Fruit fly (Drosophila melanogaster) whole organism, adult: ENCODE measurements around the gene Pi3K68D.

Experiments used
- CG11617 ChIP-seq: fragments of 200-800 bp; sonication (Bioruptor generic); optimal IDR thresholded peaks from 2 replicates; lab custom pipeline; 2017; ENCODE audit warnings: mild to moderate bottlenecking, missing biosample characterization, missing genetic modification reagents, missing genetic modification characterization
- CG12768 ChIP-seq: fragments of 200-800 bp; sonication (Bioruptor generic); optimal IDR thresholded peaks from 2 replicates; lab custom pipeline; 2017; ENCODE audit warnings: missing biosample characterization, missing genetic modification characterization, mild to moderate bottlenecking, moderate library complexity, missing genetic modification reagents
- CG14711 ChIP-seq: fragments of 200-800 bp; sonication (Bioruptor generic); optimal IDR thresholded peaks from 2 replicates; lab custom pipeline; 2018; ENCODE audit warnings: missing biosample characterization, mild to moderate bottlenecking, missing genetic modification characterization, moderate library complexity
- CG1620 ChIP-seq: fragments of 200-800 bp; sonication (Bioruptor generic); optimal IDR thresholded peaks from 2 replicates; lab custom pipeline; 2016; ENCODE audit warnings: missing biosample characterization, missing genetic modification characterization
- CG33017 ChIP-seq: fragments of 200-800 bp; sonication (Bioruptor generic); optimal IDR thresholded peaks from 2 replicates; lab custom pipeline; 2018; ENCODE audit warnings: missing biosample characterization, mild to moderate bottlenecking, missing genetic modification characterization, moderate library complexity
- CG5204 ChIP-seq: fragments of 200-800 bp; sonication (Bioruptor generic); optimal IDR thresholded peaks from 2 replicates; lab custom pipeline; 2016; ENCODE audit warnings: missing biosample characterization, missing genetic modification characterization
- CG7045 ChIP-seq: fragments of 200-800 bp; sonication (Bioruptor generic); optimal IDR thresholded peaks from 2 replicates; lab custom pipeline; 2017; ENCODE audit warnings: missing biosample characterization, mild to moderate bottlenecking, missing genetic modification characterization
- CG7101 ChIP-seq: fragments of 200-800 bp; sonication (Bioruptor generic); optimal IDR thresholded peaks from 2 replicates; lab custom pipeline; 2018; ENCODE audit warnings: missing biosample characterization, mild to moderate bottlenecking, missing genetic modification characterization, moderate library complexity
- Clk ChIP-seq: fragments of 200-800 bp; sonication (Bioruptor generic); optimal IDR thresholded peaks from 2 replicates; lab custom pipeline; 2017; ENCODE audit warnings: missing biosample characterization, missing genetic modification characterization
- Crg-1 ChIP-seq: fragments of 200-800 bp; sonication (Bioruptor generic); optimal IDR thresholded peaks from 2 replicates; lab custom pipeline; 2016; ENCODE audit warnings: missing biosample characterization, missing genetic modification characterization
- Hr96 ChIP-seq: fragments of 200-800 bp; sonication (Bioruptor generic); optimal IDR thresholded peaks from 2 replicates; lab custom pipeline; 2016; ENCODE audit warnings: missing biosample characterization, missing genetic modification characterization
- Mnt ChIP-seq: fragments of 200-800 bp; sonication (Bioruptor generic); optimal IDR thresholded peaks from 2 replicates; lab custom pipeline; 2016; ENCODE audit warnings: missing biosample characterization, mild to moderate bottlenecking, missing genetic modification characterization
- bab1 ChIP-seq: fragments of 200-800 bp; sonication (Bioruptor generic); optimal IDR thresholded peaks from 3 replicates; lab custom pipeline; 2019; ENCODE audit warnings: missing biosample characterization, mild to moderate bottlenecking, missing genetic modification characterization, moderate library complexity
- cic ChIP-seq: fragments of 200-800 bp; sonication (Bioruptor generic); optimal IDR thresholded peaks from 2 replicates; lab custom pipeline; 2017; ENCODE audit warnings: missing biosample characterization, mild to moderate bottlenecking, missing genetic modification characterization, moderate library complexity
- cnc ChIP-seq, 2 experiments: fragments of >200 bp; optimal IDR thresholded peaks; 2 replicates each; lab custom pipeline; 2017
- kay ChIP-seq: fragments of 200-800 bp; sonication (Bioruptor generic); peaks from one replicate; lab custom pipeline; 2016; ENCODE audit warnings: missing biosample characterization, missing genetic modification characterization, borderline replicate concordance
- ovo ChIP-seq: fragments of 200-800 bp; sonication (Bioruptor generic); optimal IDR thresholded peaks from 2 replicates; lab custom pipeline; 2016; ENCODE audit warnings: missing biosample characterization, missing genetic modification characterization
- pad ChIP-seq: fragments of 200-800 bp; sonication (Bioruptor generic); optimal IDR thresholded peaks from 3 replicates; lab custom pipeline; 2017; ENCODE audit warnings: missing biosample characterization, missing genetic modification characterization, mild to moderate bottlenecking, moderate library complexity, missing genetic modification reagents
- tj ChIP-seq: fragments of 200-800 bp; sonication (Bioruptor generic); optimal IDR thresholded peaks from 3 replicates; lab custom pipeline; 2017; ENCODE audit warnings: missing biosample characterization, mild to moderate bottlenecking, missing genetic modification characterization, moderate library complexity
- toe ChIP-seq: fragments of 200-800 bp; sonication (Bioruptor generic); optimal IDR thresholded peaks from 2 replicates; lab custom pipeline; 2016; ENCODE audit warnings: missing biosample characterization, missing genetic modification characterization

The Pi3K68D gene

DNA sequence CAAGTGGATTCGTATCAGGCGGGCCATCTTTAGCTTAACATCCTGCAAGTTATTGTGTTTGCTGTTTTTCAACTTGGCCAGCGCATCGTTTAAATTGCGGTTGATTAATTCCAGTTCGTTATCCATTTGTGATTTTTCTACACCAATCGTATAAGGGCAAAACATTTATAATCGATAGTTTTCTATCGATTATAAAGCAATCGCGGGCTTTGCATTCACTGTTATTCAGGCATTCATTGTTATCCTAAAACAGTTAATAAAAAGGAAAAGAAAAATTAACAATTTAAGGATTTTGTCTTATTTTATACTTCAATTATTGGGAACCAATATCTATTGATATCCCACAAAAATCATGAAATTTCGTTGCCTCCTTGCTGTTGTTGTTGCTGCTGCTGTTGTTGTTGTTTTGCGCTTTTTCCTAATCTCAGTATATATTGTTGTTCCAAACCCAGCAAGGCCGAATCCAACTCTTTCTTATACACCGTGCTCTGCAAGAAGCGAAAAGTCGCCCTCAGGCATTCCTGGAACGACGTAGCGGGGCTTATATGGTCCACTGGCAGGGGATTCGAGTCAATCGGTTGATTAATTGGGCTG, 35.8 kb upstream of the Pi3K68D start, which contains the start of gene CG32095:
CG32095 (minus strand) TSS at position 173 of the 594 bp plus-strand sequence.
- TF ChIP-seq CG7101 (tag; lab: Kevin White, UChicago) (no peak), ovo (GFP tag; lab: Kevin White, UChicago) (no peak), CG33017 (tag; lab: Kevin White, UChicago) (no peak), CG1620 (GFP tag; lab: Kevin White, UChicago) (no peak), tj (GFP tag; lab: Kevin White, UChicago) (no peak), cic (no peak), Mnt (GFP tag; lab: Kevin White, UChicago) (no peak), kay (GFP tag; lab: Kevin White, UChicago) (no peak), CG7045 (GFP tag; lab: Kevin White, UChicago) (no peak), cnc (optimal IDR thresholded peaks at IDR 0.05; lab: Kevin White, UChicago) (no peak), Hr96 (GFP tag; lab: Kevin White, UChicago) (no peak)

DNA sequence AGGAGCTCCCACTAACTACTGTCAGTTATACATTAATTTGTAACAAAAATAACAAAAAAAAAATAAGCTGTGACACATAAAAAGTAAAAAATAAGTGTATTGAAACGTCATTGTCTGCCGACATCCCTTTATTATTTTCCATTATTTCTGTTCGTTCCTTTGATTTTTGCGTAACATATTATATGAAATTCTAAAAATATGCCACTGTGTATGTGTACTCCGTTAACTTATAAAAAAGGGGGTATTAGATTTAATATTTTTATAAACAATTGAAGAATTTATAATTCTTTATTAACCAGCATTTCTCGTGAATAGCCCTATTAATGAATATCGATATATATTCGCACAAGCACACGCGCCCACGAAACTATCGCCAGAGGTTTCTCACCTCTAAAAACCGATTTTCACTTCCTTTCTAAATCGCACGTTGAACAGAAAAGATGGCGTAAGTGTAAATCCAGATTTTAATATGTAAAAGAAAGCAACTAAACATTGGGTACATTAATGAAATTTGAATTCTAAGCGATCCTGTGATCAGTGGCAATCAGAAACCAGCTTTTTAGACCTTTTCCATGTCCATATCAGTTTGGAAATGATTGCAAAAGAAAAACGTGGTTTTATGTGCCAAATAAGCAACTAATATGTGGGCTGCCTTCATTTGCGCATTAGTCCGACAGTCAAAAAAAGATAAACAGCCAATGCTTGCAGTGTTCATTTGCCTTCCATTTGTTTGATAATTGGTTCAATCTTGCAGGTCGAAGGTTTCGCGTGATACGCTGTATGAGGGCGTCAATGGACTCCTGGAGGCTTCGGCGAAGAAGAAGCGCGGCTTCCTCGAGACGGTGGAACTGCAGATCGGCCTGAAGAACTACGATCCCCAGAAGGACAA, 32.9 kb upstream of the Pi3K68D start, which contains the start of gene RpL10Ab:
RpL10Ab (plus strand) TSS at position 406 of the 889 bp plus-strand sequence.
- TF ChIP-seq cnc (optimal IDR thresholded peaks at IDR 0.05; lab: Kevin White, UChicago) (no peak), Crg-1 (GFP tag; lab: Kevin White, UChicago) (no peak), CG1620 (GFP tag; lab: Kevin White, UChicago) (peak; percentile 77), ovo (GFP tag; lab: Kevin White, UChicago) (peak; percentile 51), kay (GFP tag; lab: Kevin White, UChicago) (peak; percentile 89), pad (peak; percentile 49), CG33017 (tag; lab: Kevin White, UChicago) (peak; percentile 58), cic (no peak), CG14711 (peak; percentile 40), bab1 (GFP tag; lab: Kevin White, UChicago) (peak; percentile 72), tj (GFP tag; lab: Kevin White, UChicago) (peak; percentile 26), CG12768 (GFP tag; lab: Kevin White, UChicago) (peak; percentile 38), Mnt (GFP tag; lab: Kevin White, UChicago) (peak; percentile 88), toe (GFP tag; lab: Kevin White, UChicago) (peak; percentile 60), Hr96 (GFP tag; lab: Kevin White, UChicago) (peak; percentile 50), CG7045 (GFP tag; lab: Kevin White, UChicago) (peak; percentile 15), CG11617 (GFP tag; lab: Kevin White, UChicago) (peak; percentile 73), CG7101 (tag; lab: Kevin White, UChicago) (peak; percentile 72), Clk (GFP tag; lab: Kevin White, UChicago) (no peak), CG5204 (GFP tag; lab: Kevin White, UChicago) (peak; percentile 24)

DNA sequence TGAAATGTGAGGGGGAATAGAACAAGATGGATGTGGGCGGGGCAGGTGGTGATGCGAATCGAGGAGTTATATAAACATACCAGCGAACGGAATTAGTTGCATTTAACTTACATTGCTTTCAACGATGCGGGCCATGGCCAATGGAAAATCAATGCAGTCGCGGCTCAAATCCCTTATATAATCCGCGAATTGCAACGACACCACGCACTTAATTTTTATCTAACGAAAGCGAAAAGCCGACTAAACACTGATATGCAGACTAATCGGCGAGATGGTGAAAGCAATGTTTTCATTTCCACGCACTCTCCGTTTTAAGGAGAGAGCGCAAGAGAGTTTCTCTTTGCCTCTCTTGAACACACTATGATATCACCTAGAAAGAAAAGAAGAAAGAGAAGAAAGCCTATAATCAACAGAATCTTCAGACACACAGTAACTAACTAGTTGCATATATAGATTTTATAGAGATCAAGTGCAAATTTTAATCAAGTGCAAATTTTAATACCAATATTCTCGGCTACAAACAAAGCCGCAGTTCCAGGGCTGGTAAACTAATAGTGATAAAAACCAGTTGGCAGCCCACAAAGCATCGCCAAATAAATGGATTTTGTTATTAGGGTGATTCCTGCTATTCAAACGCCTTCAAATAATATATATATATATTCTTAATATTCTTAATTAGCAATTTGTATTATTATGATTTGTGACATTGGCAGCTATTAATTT, 32.1 kb upstream of the Pi3K68D start, which contains the start of the genes CG11597 and CG5946:
CG11597 (minus strand) TSS at position 553 of the 723 bp plus-strand sequence.
CG5946 (minus strand) TSS at position 553 of the 723 bp plus-strand sequence.
- TF ChIP-seq CG7045 (GFP tag; lab: Kevin White, UChicago), result no peak

- peak; percentile 91 for TF ChIP-seq cic
- peak; percentile 83 for TF ChIP-seq ovo (GFP tag; lab: Kevin White, UChicago)
- peak; percentile 30 for TF ChIP-seq Hr96 (GFP tag; lab: Kevin White, UChicago)
- TF ChIP-seq Clk (GFP tag; lab: Kevin White, UChicago), result no peak
- peak; percentile 51 for TF ChIP-seq CG7101 (tag; lab: Kevin White, UChicago)
- peak; percentile 12 for TF ChIP-seq CG12768 (GFP tag; lab: Kevin White, UChicago)
- TF ChIP-seq toe (GFP tag; lab: Kevin White, UChicago), result peak; percentile 24
- TF ChIP-seq pad, result no peak
- no peak for TF ChIP-seq CG14711
- TF ChIP-seq CG11617 (GFP tag; lab: Kevin White, UChicago), result peak; percentile 37
- peak; percentile 32 for TF ChIP-seq CG7045 (GFP tag; lab: Kevin White, UChicago)
- TF ChIP-seq kay (GFP tag; lab: Kevin White, UChicago), result peak; percentile 99
- peak; percentile 89 for TF ChIP-seq Mnt (GFP tag; lab: Kevin White, UChicago)
- peak; percentile 64 for TF ChIP-seq bab1 (GFP tag; lab: Kevin White, UChicago)
- TF ChIP-seq cnc (optimal IDR thresholded peaks at IDR 0.05; lab: Kevin White, UChicago), result peak; percentile 65 to 92
- TF ChIP-seq Crg-1 (GFP tag; lab: Kevin White, UChicago), result no peak
- peak; percentile 60 for TF ChIP-seq CG33017 (tag; lab: Kevin White, UChicago)
- TF ChIP-seq CG1620 (GFP tag; lab: Kevin White, UChicago), result peak; percentile 33
- no peak for TF ChIP-seq CG5204 (GFP tag; lab: Kevin White, UChicago)
- TF ChIP-seq tj (GFP tag; lab: Kevin White, UChicago), result peak; percentile 99
Observed at dm6 chr3L:11819639-11820456, 30.0 kb upstream of the Pi3K68D start.
